Worm (Caenorhabditis elegans) whole organism, L3 larva: ENCODE measurements around the gene oops-1.
A peak's percentile ranks its signal among the peaks of the same experiment; 100 is the strongest.

Experiments
- R02D3.7 ChIP-seq: fragments of 150-350 bp; optimal IDR thresholded peaks from 2 replicates; lab custom pipeline; 2014; ENCODE audit warnings: missing biosample characterization, missing genetic modification characterization
- ZK546.5 ChIP-seq: sonication (generic microtip); optimal IDR thresholded peaks from 2 replicates; lab custom pipeline; 2017; ENCODE audit warnings: missing biosample characterization, missing genetic modification characterization
- aly-2 ChIP-seq: fragments of 150-350 bp; optimal IDR thresholded peaks from 2 replicates; lab custom pipeline; 2014; ENCODE audit warnings: missing biosample characterization, missing genetic modification characterization
- ama-1 ChIP-seq: fragments of 150-350 bp; optimal IDR thresholded peaks from 2 replicates; lab custom pipeline; 2018
- ceh-16 ChIP-seq: sonication (generic microtip); optimal IDR thresholded peaks from 2 replicates; lab custom pipeline; 2017; ENCODE audit warnings: missing biosample characterization, missing genetic modification characterization
- ceh-28 ChIP-seq: fragments of 150-350 bp; optimal IDR thresholded peaks from 2 replicates; lab custom pipeline; 2014; ENCODE audit warnings: missing biosample characterization, missing genetic modification reagents, missing genetic modification characterization
- ceh-82 ChIP-seq: fragments of 150-350 bp; optimal IDR thresholded peaks from 2 replicates; lab custom pipeline; 2014; ENCODE audit warnings: missing biosample characterization, missing genetic modification characterization
- ceh-9 ChIP-seq: sonication (generic microtip); optimal IDR thresholded peaks from 2 replicates; lab custom pipeline; 2018; ENCODE audit warnings: missing biosample characterization, missing genetic modification characterization
- daf-12 ChIP-seq: fragments of 150-350 bp; optimal IDR thresholded peaks from 2 replicates; lab custom pipeline; 2014; ENCODE audit warnings: missing biosample characterization, missing genetic modification reagents, missing genetic modification characterization
- egl-27 ChIP-seq: sonication (generic microtip); optimal IDR thresholded peaks from 4 replicates; lab custom pipeline; 2017; ENCODE audit warnings: missing biosample characterization, missing genetic modification reagents, missing genetic modification characterization
- egl-5 ChIP-seq: fragments of 150-350 bp; optimal IDR thresholded peaks from 2 replicates; lab custom pipeline; 2017; ENCODE audit warnings: missing biosample characterization, missing genetic modification reagents, missing genetic modification characterization, inconsistent platforms
- elt-1 ChIP-seq: fragments of 150-350 bp; optimal IDR thresholded peaks from 2 replicates; lab custom pipeline; 2014; ENCODE audit warnings: missing biosample characterization, missing genetic modification characterization
- elt-2 ChIP-seq: sonication (generic microtip); optimal IDR thresholded peaks from 2 replicates; lab custom pipeline; 2016; ENCODE audit warnings: missing genetic modification reagents, mild to moderate bottlenecking, missing genetic modification characterization, missing compliant biosample characterization
- elt-3 ChIP-seq, 3 experiments: fragments of 150-350 bp in 1 of 3; sonication (generic microtip) in 2 of 3; optimal IDR thresholded peaks; 2 replicates in 2 of 3; 4 replicates in 1 of 3; lab custom pipeline; 2014 to 2017; ENCODE audit warnings: missing biosample characterization in 3 of 3, missing genetic modification characterization in 3 of 3
- eor-1 ChIP-seq, 2 experiments: fragments of 150-350 bp; optimal IDR thresholded peaks; 2 replicates each; lab custom pipeline; 2014 to 2018; ENCODE audit warnings: missing biosample characterization in 2 of 2, missing genetic modification characterization in 2 of 2
- fkh-10 ChIP-seq: sonication (generic microtip); optimal IDR thresholded peaks from 2 replicates; lab custom pipeline; 2017; ENCODE audit warnings: missing biosample characterization, missing genetic modification reagents, missing genetic modification characterization
- fkh-2 ChIP-seq: fragments of 150-350 bp; optimal IDR thresholded peaks from 2 replicates; lab custom pipeline; 2014; ENCODE audit warnings: missing biosample characterization, missing genetic modification reagents, missing genetic modification characterization
- hmg-11 ChIP-seq: sonication (generic microtip); optimal IDR thresholded peaks from 2 replicates; lab custom pipeline; 2016; ENCODE audit warnings: missing genetic modification characterization, missing compliant biosample characterization
- jun-1 ChIP-seq: fragments of 150-350 bp; optimal IDR thresholded peaks from 2 replicates; lab custom pipeline; 2014; ENCODE audit warnings: missing biosample characterization, missing genetic modification reagents, missing genetic modification characterization
- lin-15B ChIP-seq: fragments of 150-350 bp; optimal IDR thresholded peaks from 2 replicates; lab custom pipeline; 2014; ENCODE audit warnings: missing biosample characterization, missing genetic modification characterization
- lin-39 ChIP-seq: fragments of 150-350 bp; optimal IDR thresholded peaks from 2 replicates; lab custom pipeline; 2018; ENCODE audit warnings: missing biosample characterization, missing genetic modification reagents, missing genetic modification characterization
- lsy-12 ChIP-seq: sonication (generic microtip); optimal IDR thresholded peaks from 2 replicates; lab custom pipeline; 2016; ENCODE audit warnings: mild to moderate bottlenecking, missing genetic modification characterization, missing compliant biosample characterization
- mml-1 ChIP-seq: fragments of 150-350 bp; sonication (generic microtip); optimal IDR thresholded peaks from 3 replicates; lab custom pipeline; 2014; ENCODE audit warnings: missing biosample characterization, missing genetic modification characterization
- nfya-1 ChIP-seq: sonication (generic microtip); optimal IDR thresholded peaks from 2 replicates; lab custom pipeline; 2017; ENCODE audit warnings: missing genetic modification characterization, mild to moderate bottlenecking, missing compliant biosample characterization, antibody characterized with exemption, moderate library complexity; ENCODE audit not compliant: insufficient read depth
- nhr-11 ChIP-seq: fragments of 150-350 bp; optimal IDR thresholded peaks from 2 replicates; lab custom pipeline; 2014; ENCODE audit warnings: missing biosample characterization, missing genetic modification characterization
- nhr-12 ChIP-seq: fragments of 150-350 bp; optimal IDR thresholded peaks from 2 replicates; lab custom pipeline; 2014; ENCODE audit warnings: missing biosample characterization, missing genetic modification characterization
- nhr-23 ChIP-seq: fragments of 150-350 bp; optimal IDR thresholded peaks from 2 replicates; lab custom pipeline; 2014; ENCODE audit warnings: missing biosample characterization, missing genetic modification reagents, missing genetic modification characterization
- nhr-25 ChIP-seq: sonication (generic microtip); optimal IDR thresholded peaks from 2 replicates; lab custom pipeline; 2017; ENCODE audit warnings: missing biosample characterization, missing genetic modification characterization
- nhr-43 ChIP-seq: sonication (generic microtip); optimal IDR thresholded peaks from 2 replicates; lab custom pipeline; 2016; ENCODE audit warnings: mild to moderate bottlenecking, missing genetic modification characterization, missing compliant biosample characterization; ENCODE audit not compliant: poor library complexity, severe bottlenecking
- nhr-76 ChIP-seq: fragments of 150-350 bp; sonication (generic microtip); optimal IDR thresholded peaks from 5 replicates; lab custom pipeline; 2014; ENCODE audit warnings: missing biosample characterization, missing genetic modification characterization
- pha-4 ChIP-seq: fragments of 150-350 bp; optimal IDR thresholded peaks from 2 replicates; lab custom pipeline; 2014; ENCODE audit warnings: missing biosample characterization, missing genetic modification reagents, missing genetic modification characterization
- pqm-1 ChIP-seq: fragments of 150-350 bp; optimal IDR thresholded peaks from 2 replicates; lab custom pipeline; 2017; ENCODE audit warnings: missing biosample characterization, missing genetic modification characterization, inconsistent platforms
- sea-2 ChIP-seq: fragments of 150-350 bp; sonication (generic microtip); optimal IDR thresholded peaks from 4 replicates; lab custom pipeline; 2014; ENCODE audit warnings: missing biosample characterization, missing genetic modification reagents, missing genetic modification characterization
- skn-1 ChIP-seq: fragments of 150-350 bp; optimal IDR thresholded peaks from 2 replicates; lab custom pipeline; 2014; ENCODE audit warnings: missing biosample characterization, missing genetic modification characterization
- snpc-4 ChIP-seq: fragments of 150-350 bp; optimal IDR thresholded peaks from 2 replicates; lab custom pipeline; 2014; ENCODE audit warnings: missing biosample characterization, missing genetic modification characterization
- tbx-2 ChIP-seq: sonication (generic microtip); optimal IDR thresholded peaks from 2 replicates; lab custom pipeline; 2016; ENCODE audit warnings: mild to moderate bottlenecking, missing genetic modification characterization, missing compliant biosample characterization
- unc-39 ChIP-seq: sonication (generic microtip); optimal IDR thresholded peaks from 4 replicates; lab custom pipeline; 2017; ENCODE audit warnings: missing biosample characterization, missing genetic modification characterization
- unc-62 ChIP-seq: fragments of 150-350 bp; sonication (generic microtip); optimal IDR thresholded peaks from 4 replicates; lab custom pipeline; 2014; ENCODE audit warnings: missing biosample characterization, missing genetic modification reagents, missing genetic modification characterization
- zag-1 ChIP-seq: fragments of 150-350 bp; optimal IDR thresholded peaks from 2 replicates; lab custom pipeline; 2014; ENCODE audit warnings: missing biosample characterization, missing genetic modification characterization
- ztf-11 ChIP-seq: fragments of 150-350 bp; optimal IDR thresholded peaks from 2 replicates; lab custom pipeline; 2014; ENCODE audit warnings: missing biosample characterization, missing genetic modification characterization
- ztf-4 ChIP-seq: fragments of 150-350 bp; optimal IDR thresholded peaks from 2 replicates; lab custom pipeline; 2014; ENCODE audit warnings: missing biosample characterization, missing genetic modification characterization

Gene oops-1

DNA sequence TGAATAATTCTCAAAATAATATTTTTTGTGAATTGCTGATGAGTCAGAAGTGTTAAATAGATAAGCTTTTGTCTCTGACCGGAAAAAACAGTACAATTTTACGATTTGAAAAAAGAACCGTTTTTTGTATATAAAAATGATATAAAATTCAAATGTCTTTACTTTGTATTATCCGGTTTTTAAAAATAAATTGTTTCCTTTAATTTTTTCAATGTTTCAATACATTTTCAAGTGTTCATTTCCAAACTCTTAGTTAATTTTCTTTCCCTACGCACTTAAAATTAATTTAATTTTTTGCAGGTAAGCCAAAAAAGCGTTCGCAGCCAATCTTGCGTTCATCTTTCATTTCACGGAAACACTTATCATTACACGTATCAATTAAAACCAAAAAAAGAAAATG, 10.6 kb upstream of the oops-1 start, which contains the start of gene egal-1:
Gene egal-1 (plus strand): TSS at position 301 of the 400 bp plus-strand sequence.
- no peak for TF ChIP-seq ceh-9
- no peak for TF ChIP-seq nhr-76 (tag; lab: Kevin White, UChicago)
- no peak for TF ChIP-seq skn-1 (tag; lab: Kevin White, UChicago)
- TF ChIP-seq ztf-11: no peak
- TF ChIP-seq lsy-12 (tag; lab: Kevin White, UChicago): no peak
- no peak for TF ChIP-seq pqm-1 (tag; lab: Kevin White, UChicago)
- TF ChIP-seq ama-1 (lab: Kevin White, UChicago): no peak
- no peak for TF ChIP-seq fkh-2 (tag; lab: Kevin White, UChicago)
- no peak for TF ChIP-seq aly-2 (tag; lab: Kevin White, UChicago)
- TF ChIP-seq snpc-4 (tag; lab: Kevin White, UChicago): no peak
- no peak for TF ChIP-seq nhr-25
- no peak for TF ChIP-seq nfya-1 (tag; lab: Kevin White, UChicago)
- TF ChIP-seq lin-39 (tag; lab: Kevin White, UChicago): no peak
- TF ChIP-seq daf-12 (tag; lab: Kevin White, UChicago): no peak
- no peak for TF ChIP-seq pha-4 (tag; lab: Kevin White, UChicago)
- TF ChIP-seq lin-15B (tag; lab: Kevin White, UChicago): no peak
- no peak for TF ChIP-seq zag-1 (tag; lab: Kevin White, UChicago)
- TF ChIP-seq ZK546.5: no peak
- no peak for TF ChIP-seq ztf-4 (tag; lab: Kevin White, UChicago)
- no peak for TF ChIP-seq nhr-12

DNA sequence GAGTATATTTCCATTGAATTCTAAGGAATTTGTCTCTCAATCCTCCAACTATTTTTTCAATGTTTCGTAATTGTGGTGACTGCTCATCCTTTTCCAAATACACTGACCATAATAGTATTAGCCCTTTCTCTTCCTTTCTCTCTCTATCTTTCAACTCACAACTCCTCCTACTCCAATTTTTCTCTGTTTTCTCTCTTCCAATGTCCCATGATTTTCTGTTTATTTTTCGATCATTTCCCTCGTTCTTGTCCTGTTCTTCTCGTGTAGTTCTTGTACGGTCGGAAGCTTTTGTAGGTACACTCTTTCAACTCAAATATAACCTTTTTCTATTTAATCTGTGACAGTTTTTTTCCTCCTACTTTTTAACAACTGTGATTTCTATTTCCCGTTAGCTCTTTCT, 8.1 kb upstream of the oops-1 start:
- TF ChIP-seq sea-2 (no peak), pha-4 (tag; lab: Kevin White, UChicago) (peak; percentile 98), elt-2 (tag; lab: Kevin White, UChicago) (peak; percentile 6), hmg-11 (peak; percentile 29), pqm-1 (tag; lab: Kevin White, UChicago) (peak; percentile 55), R02D3.7 (tag; lab: Kevin White, UChicago) (no peak), ceh-9 (no peak), ceh-16 (tag; lab: Kevin White, UChicago) (no peak), fkh-10 (GFP tag; lab: Kevin White, UChicago) (no peak), nhr-23 (no peak)

DNA sequence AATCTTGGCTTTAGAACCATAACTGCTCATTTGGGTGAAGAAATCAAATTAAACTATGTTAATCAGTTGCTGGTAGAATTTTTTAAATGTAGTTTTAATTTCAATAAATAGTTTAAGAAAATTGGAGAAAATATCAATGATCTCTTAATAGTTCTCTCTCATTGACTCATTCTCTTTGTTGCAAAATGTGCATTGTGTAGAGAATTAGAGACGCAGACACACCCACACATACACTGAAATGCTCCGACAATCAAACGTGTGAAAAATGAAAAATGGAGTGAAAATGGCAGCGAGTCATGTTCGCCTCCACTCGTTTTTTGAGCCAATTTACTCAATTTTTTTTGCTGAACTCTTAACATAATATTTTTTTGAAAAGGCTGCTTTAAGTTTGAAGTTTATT, 7.0 kb upstream of the oops-1 start:
- TF ChIP-seq ama-1 (lab: Kevin White, UChicago) (no peak), lin-39 (tag; lab: Kevin White, UChicago) (no peak), pha-4 (tag; lab: Kevin White, UChicago) (peak; percentile 37), pqm-1 (tag; lab: Kevin White, UChicago) (peak; percentile 40), nfya-1 (tag; lab: Kevin White, UChicago) (peak; percentile 22), ceh-82 (tag; lab: Kevin White, UChicago) (no peak), elt-2 (tag; lab: Kevin White, UChicago) (peak; percentile 4), sea-2 (no peak), tbx-2 (tag; lab: Kevin White, UChicago) (no peak)
- TF ChIP-seq, all 47 proteins: peak for 4

DNA sequence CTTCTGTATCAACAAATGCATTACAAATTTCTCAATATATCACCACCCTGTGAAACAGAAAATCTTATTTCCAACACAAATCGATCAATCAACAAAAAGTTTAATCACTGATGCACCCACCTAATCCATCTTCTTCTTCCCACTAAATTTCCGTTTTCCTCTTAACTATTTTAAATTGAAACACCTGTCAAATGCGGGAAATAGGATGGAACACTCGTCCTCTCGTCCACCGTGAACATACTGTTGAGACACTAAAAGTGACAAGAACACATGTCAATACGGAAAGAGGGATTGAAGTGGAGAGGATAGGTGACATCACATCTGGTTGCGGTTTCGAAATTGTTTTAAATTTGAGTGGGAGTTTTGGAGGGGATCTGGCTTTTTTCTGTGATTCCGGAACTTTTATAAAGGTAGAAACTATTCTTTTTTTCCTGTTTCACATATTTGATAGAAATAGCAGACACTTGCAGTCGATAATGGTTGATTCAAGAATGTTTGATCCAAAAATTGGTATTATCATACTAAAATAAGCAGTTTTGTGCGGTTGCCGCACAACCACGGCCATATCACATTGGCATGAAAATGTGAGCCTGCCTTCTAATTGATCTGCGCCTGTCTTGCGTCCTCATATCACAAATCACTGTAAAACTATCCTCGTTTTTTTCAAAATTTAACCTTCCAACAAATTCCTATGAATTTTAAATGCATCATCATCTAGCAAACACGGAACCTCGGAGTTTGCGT, 6.3 kb upstream of the oops-1 start:
- TF ChIP-seq nhr-11 (tag; lab: Kevin White, UChicago) (no peak), pha-4 (tag; lab: Kevin White, UChicago) (peak; percentile 16)
- TF ChIP-seq, all 47 proteins: peak for 1

DNA sequence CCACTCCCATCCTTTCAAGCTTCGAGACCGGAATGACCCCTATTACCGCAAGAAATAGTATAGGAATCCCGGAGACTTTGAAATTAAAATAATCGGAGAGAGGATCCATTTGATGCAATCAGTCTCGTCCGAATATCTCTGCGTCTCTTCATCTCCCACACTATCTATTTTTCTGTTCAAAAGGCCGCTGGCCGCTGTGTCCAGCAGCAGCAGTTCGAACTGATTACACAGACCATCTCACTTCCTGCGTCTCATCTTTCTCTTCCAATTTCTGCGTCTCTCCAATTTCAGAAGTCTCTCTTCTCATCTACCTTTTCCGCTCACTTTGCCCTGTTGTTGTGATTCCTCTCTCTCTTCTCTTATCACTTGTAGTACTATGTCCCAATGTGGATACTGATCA, 3.5 kb upstream of the oops-1 start:
- TF ChIP-seq jun-1 (peak; percentile 59), elt-3 (tag; optimal IDR thresholded peaks at IDR 0.05; lab: Kevin White, UChicago) (peak in 2 of 3 experiments; percentile 8), nhr-43 (tag; lab: Kevin White, UChicago) (peak; percentile 76), daf-12 (tag; lab: Kevin White, UChicago) (no peak), unc-62 (no peak), elt-1 (peak; percentile 16), R02D3.7 (tag; lab: Kevin White, UChicago) (peak; percentile 54), ceh-82 (tag; lab: Kevin White, UChicago) (no peak), tbx-2 (tag; lab: Kevin White, UChicago) (no peak), fkh-10 (GFP tag; lab: Kevin White, UChicago) (no peak), egl-5 (tag; lab: Kevin White, UChicago) (peak; percentile 48), hmg-11 (peak; percentile 54), lin-39 (tag; lab: Kevin White, UChicago) (peak; percentile 34), nhr-23 (peak; percentile 84), ceh-9 (no peak), eor-1 (tag; optimal IDR thresholded peaks at IDR 0.05; lab: Kevin White, UChicago) (no peak), pha-4 (tag; lab: Kevin White, UChicago) (peak; percentile 79), elt-2 (tag; lab: Kevin White, UChicago) (peak; percentile 80), unc-39 (tag; lab: Kevin White, UChicago) (no peak), ceh-28 (tag; lab: Kevin White, UChicago) (peak; percentile 56), lsy-12 (tag; lab: Kevin White, UChicago) (no peak), egl-27 (tag; lab: Kevin White, UChicago) (no peak), mml-1 (tag; lab: Kevin White, UChicago) (no peak), ztf-4 (tag; lab: Kevin White, UChicago) (no peak), snpc-4 (tag; lab: Kevin White, UChicago) (no peak)
